Worm (Caenorhabditis elegans) whole organism, L4 larva: ENCODE measurements around the gene C40A11.6.

Experiments used
- F37D6.2 ChIP-seq: sonication (generic microtip); optimal IDR thresholded peaks from 2 replicates; lab custom pipeline; 2016; ENCODE audit warnings: mild to moderate bottlenecking, missing genetic modification characterization, missing compliant biosample characterization
- R02D3.7 ChIP-seq: fragments of 150-350 bp; sonication (generic microtip); optimal IDR thresholded peaks from 3 replicates; lab custom pipeline; 2014; ENCODE audit warnings: missing biosample characterization, missing genetic modification characterization
- Y75B8A.6 ChIP-seq: fragments of 200-800 bp; sonication (Bioruptor generic); IDR thresholded peaks from 2 replicates; pipeline ENCODE4 v1.3.6; 2022; ENCODE audit warnings: missing genetic modification reagents, missing genetic modification characterization, missing compliant biosample characterization
- aha-1 ChIP-seq: fragments of 150-350 bp; peaks from one replicate; lab custom pipeline; 2014; ENCODE audit warnings: missing biosample characterization, missing genetic modification characterization
- attf-4 ChIP-seq: sonication (generic microtip); optimal IDR thresholded peaks from 3 replicates; lab custom pipeline; 2017; ENCODE audit warnings: missing biosample characterization, missing genetic modification characterization
- ceh-28 ChIP-seq: fragments of 150-350 bp; optimal IDR thresholded peaks from 2 replicates; lab custom pipeline; 2014; ENCODE audit warnings: missing biosample characterization, missing genetic modification reagents, missing genetic modification characterization
- ceh-44 ChIP-seq: fragments of 200-800 bp; sonication (Bioruptor generic); IDR thresholded peaks from 2 replicates; pipeline ENCODE4 v1.3.6; 2022; ENCODE audit warnings: missing genetic modification reagents, missing genetic modification characterization, missing compliant biosample characterization
- ceh-82 ChIP-seq: sonication (generic microtip); optimal IDR thresholded peaks from 2 replicates; lab custom pipeline; 2017; ENCODE audit warnings: missing biosample characterization, missing genetic modification characterization
- ces-1 ChIP-seq: fragments of 150-350 bp; sonication (generic microtip); optimal IDR thresholded peaks from 4 replicates; lab custom pipeline; 2014; ENCODE audit warnings: missing biosample characterization, missing genetic modification reagents, missing genetic modification characterization
- ctbp-1 ChIP-seq: fragments of 200-800 bp; sonication (Bioruptor generic); IDR thresholded peaks from 2 replicates; pipeline ENCODE4 v1.3.6; 2022; ENCODE audit warnings: missing genetic modification reagents, missing genetic modification characterization, missing compliant biosample characterization
- daf-8 ChIP-seq: fragments of 200-800 bp; sonication (Bioruptor generic); IDR thresholded peaks from 2 replicates; pipeline ENCODE4 v1.3.6; 2022; ENCODE audit warnings: missing genetic modification characterization, missing compliant biosample characterization
- dmd-8 ChIP-seq: fragments of 200-800 bp; sonication (Bioruptor generic); IDR thresholded peaks from 2 replicates; pipeline ENCODE4 v1.3.6; 2022; ENCODE audit warnings: missing genetic modification characterization, missing compliant biosample characterization
- dpl-1 ChIP-seq: fragments of 150-350 bp; optimal IDR thresholded peaks from 2 replicates; lab custom pipeline; 2014; ENCODE audit warnings: missing biosample characterization, missing genetic modification reagents, missing genetic modification characterization
- duxl-1 ChIP-seq: sonication (generic microtip); optimal IDR thresholded peaks from 2 replicates; lab custom pipeline; 2016; ENCODE audit warnings: mild to moderate bottlenecking, missing genetic modification characterization, moderate library complexity, missing compliant biosample characterization; ENCODE audit not compliant: poor library complexity
- egl-27 ChIP-seq: sonication (generic microtip); optimal IDR thresholded peaks from 3 replicates; lab custom pipeline; 2017; ENCODE audit warnings: missing biosample characterization, missing genetic modification reagents, missing genetic modification characterization
- egl-43 ChIP-seq: fragments of 200-800 bp; sonication (Bioruptor generic); IDR thresholded peaks from 2 replicates; pipeline ENCODE4 v1.3.6; 2022; ENCODE audit warnings: missing genetic modification reagents, missing genetic modification characterization, missing compliant biosample characterization
- fkh-10 ChIP-seq: fragments of 150-350 bp; optimal IDR thresholded peaks from 2 replicates; lab custom pipeline; 2014; ENCODE audit warnings: missing biosample characterization, missing genetic modification reagents, missing genetic modification characterization
- gei-8 ChIP-seq: fragments of 200-800 bp; sonication (Bioruptor generic); optimal IDR thresholded peaks from 2 replicates; lab custom pipeline; 2018; ENCODE audit warnings: mild to moderate bottlenecking, missing genetic modification characterization, missing compliant biosample characterization
- hlh-11 ChIP-seq: fragments of 200-800 bp; sonication (Bioruptor generic); optimal IDR thresholded peaks from 2 replicates; lab custom pipeline; 2018; ENCODE audit warnings: mild to moderate bottlenecking, missing genetic modification characterization, missing compliant biosample characterization
- lin-1 ChIP-seq: fragments of 200-800 bp; sonication (Bioruptor generic); IDR thresholded peaks from 2 replicates; pipeline ENCODE4 v1.3.6; 2022; ENCODE audit warnings: missing genetic modification reagents, missing genetic modification characterization, missing compliant biosample characterization
- lin-15B ChIP-seq: fragments of 150-350 bp; sonication (generic microtip); optimal IDR thresholded peaks from 3 replicates; lab custom pipeline; 2014; ENCODE audit warnings: missing biosample characterization, missing genetic modification characterization
- lin-29 ChIP-seq: fragments of 200-800 bp; sonication (Bioruptor generic); IDR thresholded peaks from 2 replicates; pipeline ENCODE4 v1.3.6; 2022; ENCODE audit warnings: missing genetic modification reagents, missing genetic modification characterization, missing compliant biosample characterization
- madf-9 ChIP-seq: fragments of 200-800 bp; sonication (Bioruptor generic); conservative IDR thresholded peaks from 2 replicates; pipeline ENCODE4 v1.3.6; 2022; ENCODE audit warnings: missing genetic modification reagents, missing genetic modification characterization, missing compliant biosample characterization
- mxl-2 ChIP-seq: fragments of 200-800 bp; sonication (Bioruptor generic); conservative IDR thresholded peaks from 2 replicates; pipeline ENCODE4 v1.3.6; 2022; ENCODE audit warnings: missing genetic modification reagents, missing genetic modification characterization, missing compliant biosample characterization
- mxl-3 ChIP-seq: fragments of 200-800 bp; sonication (Bioruptor generic); optimal IDR thresholded peaks from 2 replicates; lab custom pipeline; 2018; ENCODE audit warnings: mild to moderate bottlenecking, missing genetic modification characterization, missing compliant biosample characterization
- nhr-10 ChIP-seq: fragments of 150-350 bp; optimal IDR thresholded peaks from 2 replicates; lab custom pipeline; 2014; ENCODE audit warnings: missing biosample characterization, missing genetic modification characterization
- nhr-111 ChIP-seq: fragments of 200-800 bp; sonication (Bioruptor generic); optimal IDR thresholded peaks from 2 replicates; lab custom pipeline; 2018; ENCODE audit warnings: mild to moderate bottlenecking, missing genetic modification characterization, missing compliant biosample characterization
- nhr-25 ChIP-seq: sonication (generic microtip); optimal IDR thresholded peaks from 2 replicates; lab custom pipeline; 2017; ENCODE audit warnings: missing genetic modification characterization, mild to moderate bottlenecking, missing compliant biosample characterization, antibody characterized with exemption, moderate library complexity, borderline replicate concordance; ENCODE audit not compliant: insufficient read depth
- nhr-48 ChIP-seq: sonication (generic microtip); optimal IDR thresholded peaks from 2 replicates; lab custom pipeline; 2016; ENCODE audit warnings: mild to moderate bottlenecking, missing genetic modification characterization, missing compliant biosample characterization
- php-3 ChIP-seq: fragments of 200-800 bp; sonication (Bioruptor generic); IDR thresholded peaks from 2 replicates; pipeline ENCODE4 v1.3.6; 2022; ENCODE audit warnings: missing genetic modification reagents, missing genetic modification characterization, missing compliant biosample characterization
- rbr-2 ChIP-seq: sonication (generic microtip); optimal IDR thresholded peaks from 2 replicates; lab custom pipeline; 2016; ENCODE audit warnings: missing genotype, missing genetic modification characterization, missing compliant biosample characterization
- sdz-12 ChIP-seq: fragments of 200-800 bp; sonication (Bioruptor generic); optimal IDR thresholded peaks from 2 replicates; lab custom pipeline; 2018; ENCODE audit warnings: mild to moderate bottlenecking, missing genetic modification characterization, missing compliant biosample characterization
- set-16 ChIP-seq: fragments of 200-800 bp; sonication (Bioruptor generic); IDR thresholded peaks from 2 replicates; pipeline ENCODE4 v1.3.6; 2022; ENCODE audit warnings: missing genetic modification reagents, missing genetic modification characterization, missing compliant biosample characterization
- snpc-4 ChIP-seq: fragments of 150-350 bp; optimal IDR thresholded peaks from 2 replicates; lab custom pipeline; 2014; ENCODE audit warnings: missing biosample characterization, missing genetic modification characterization
- unc-130 ChIP-seq: sonication (generic microtip); optimal IDR thresholded peaks from 2 replicates; lab custom pipeline; 2016; ENCODE audit warnings: missing genetic modification reagents, missing genetic modification characterization, missing compliant biosample characterization
- zag-1 ChIP-seq: fragments of 150-350 bp; optimal IDR thresholded peaks from 2 replicates; lab custom pipeline; 2014; ENCODE audit warnings: missing biosample characterization, missing genetic modification characterization
- zfp-2 ChIP-seq: sonication (generic microtip); optimal IDR thresholded peaks from 2 replicates; lab custom pipeline; 2016; ENCODE audit warnings: mild to moderate bottlenecking, missing genetic modification characterization, missing compliant biosample characterization
- ztf-11 ChIP-seq: fragments of 150-350 bp; optimal IDR thresholded peaks from 2 replicates; lab custom pipeline; 2014; ENCODE audit warnings: missing biosample characterization, missing genetic modification characterization

C40A11.6 gene

ce11 chrII:2145566-2145965, at the start of gene C40A11.6:
Gene C40A11.6, minus strand, starts transcription at chrII:2145666.
- TF ChIP-seq zag-1 (tag; lab: Kevin White, UChicago) (no peak), lin-15B (tag; lab: Kevin White, UChicago) (no peak), nhr-111 (GFP tag; lab: Kevin White, UChicago) (no peak), fkh-10 (no peak), mxl-2 (GFP tag; lab: Robert Waterston, UW) (no peak), zfp-2 (tag; lab: Kevin White, UChicago) (no peak), F37D6.2 (tag; lab: Kevin White, UChicago) (no peak), Y75B8A.6 (GFP tag; lab: Robert Waterston, UW) (no peak), duxl-1 (tag; lab: Kevin White, UChicago) (no peak), ces-1 (GFP tag; lab: Kevin White, UChicago) (no peak), set-16 (no peak), daf-8 (no peak), ceh-82 (no peak), unc-130 (GFP tag; lab: Kevin White, UChicago) (no peak), mxl-3 (GFP tag; lab: Kevin White, UChicago) (no peak), nhr-48 (tag; lab: Kevin White, UChicago) (no peak), ctbp-1 (no peak), nhr-10 (tag; lab: Kevin White, UChicago) (no peak), nhr-25 (tag; lab: Kevin White, UChicago) (no peak)

ce11 chrII:2192267-2192666, 46.8 kb upstream of the C40A11.6 start:
- TF ChIP-seq daf-8 (no peak), ceh-28 (tag; lab: Kevin White, UChicago) (peak; percentile 71), dpl-1 (GFP tag; lab: Kevin White, UChicago) (no peak), attf-4 (tag; lab: Kevin White, UChicago) (no peak)

ce11 chrII:2191383-2191782, 45.9 kb upstream of the C40A11.6 start:
- TF ChIP-seq egl-27 (tag; lab: Kevin White, UChicago) (no peak), aha-1 (tag; lab: Kevin White, UChicago) (peak; percentile 84)

ce11 chrII:2190522-2190921, 45.1 kb upstream of the C40A11.6 start:
- TF ChIP-seq gei-8: no peak
- peak; percentile 95 for TF ChIP-seq aha-1 (tag; lab: Kevin White, UChicago)

ce11 chrII:2189357-2189756, 43.9 kb upstream of the C40A11.6 start, which contains the start of gene mtq-2:
Gene mtq-2, minus strand, starts transcription at chrII:2189457.
- no peak for TF ChIP-seq ceh-44 (GFP tag; lab: Robert Waterston, UW)
- no peak for TF ChIP-seq nhr-25 (tag; lab: Kevin White, UChicago)
- no peak for TF ChIP-seq attf-4 (tag; lab: Kevin White, UChicago)
- TF ChIP-seq ztf-11: no peak
- TF ChIP-seq R02D3.7: no peak
- TF ChIP-seq snpc-4 (tag; lab: Kevin White, UChicago): no peak
- no peak for TF ChIP-seq dmd-8 (GFP tag; lab: Robert Waterston, UW)
- no peak for TF ChIP-seq nhr-10 (tag; lab: Kevin White, UChicago)
- TF ChIP-seq sdz-12 (GFP tag; lab: Kevin White, UChicago): no peak
- TF ChIP-seq rbr-2: no peak
- no peak for TF ChIP-seq lin-1 (GFP tag; lab: Robert Waterston, UW)
- TF ChIP-seq hlh-11 (tag; lab: Kevin White, UChicago): no peak
- TF ChIP-seq egl-43: no peak
- TF ChIP-seq php-3 (GFP tag; lab: Robert Waterston, UW): no peak
- TF ChIP-seq madf-9: no peak
- TF ChIP-seq aha-1 (tag; lab: Kevin White, UChicago): no peak
- no peak for TF ChIP-seq lin-29 (GFP tag; lab: Robert Waterston, UW)
